Fruit fly (Drosophila melanogaster) whole organism, embryonic: ENCODE data around the gene Grip91.

Experiments
- BEAF-32 ChIP-seq: fragments of 200-800 bp; sonication (Bioruptor generic); optimal IDR thresholded peaks from 3 replicates; lab custom pipeline; 2017; ENCODE audit warnings: missing biosample characterization, missing genetic modification characterization, mild to moderate bottlenecking, moderate library complexity, missing genetic modification reagents
- Bdp1 ChIP-seq: fragments of 200-800 bp; sonication (Bioruptor generic); optimal IDR thresholded peaks from 3 replicates; lab custom pipeline; 2016; ENCODE audit warnings: missing biosample characterization, missing genetic modification characterization
- Bgb ChIP-seq: fragments of 200-800 bp; sonication (Bioruptor generic); IDR thresholded peaks from 2 replicates; pipeline ENCODE4 v1.3.6; 2022; ENCODE audit warnings: missing biosample characterization, missing genetic modification characterization; ENCODE audit not compliant: partially characterized antibody
- C15 ChIP-seq: fragments of 200-800 bp; sonication (Bioruptor generic); IDR thresholded peaks from 3 replicates; pipeline ENCODE4 v1.3.6; 2022; ENCODE audit warnings: missing biosample characterization, missing genetic modification characterization
- CG10654 ChIP-seq: fragments of 200-800 bp; sonication (Bioruptor generic); optimal IDR thresholded peaks from 2 replicates; lab custom pipeline; 2016; ENCODE audit warnings: missing biosample characterization, missing genetic modification characterization
- CG11085 ChIP-seq: fragments of 200-800 bp; sonication (Bioruptor generic); IDR thresholded peaks from 2 replicates; pipeline ENCODE4 v1.3.6; 2022; ENCODE audit warnings: missing biosample characterization, missing genetic modification characterization
- CG11560 ChIP-seq: fragments of 200-800 bp; sonication (Bioruptor generic); IDR thresholded peaks from 3 replicates; pipeline ENCODE4 v1.3.6; 2022; ENCODE audit warnings: missing biosample characterization, missing genetic modification characterization
- CG11695 ChIP-seq: fragments of 200-800 bp; sonication (Bioruptor generic); IDR thresholded peaks from 3 replicates; pipeline ENCODE4 v1.3.6; 2022; ENCODE audit warnings: missing biosample characterization, missing genetic modification characterization
- CG11696 ChIP-seq: fragments of 200-800 bp; sonication (Bioruptor generic); IDR thresholded peaks from 2 replicates; pipeline ENCODE4 v1.3.6; 2022; ENCODE audit warnings: missing biosample characterization, missing genetic modification characterization
- CG12219 ChIP-seq: fragments of 200-800 bp; sonication (Bioruptor generic); optimal IDR thresholded peaks from 3 replicates; lab custom pipeline; 2018; ENCODE audit warnings: missing biosample characterization, mild to moderate bottlenecking, missing genetic modification characterization
- CG16779 ChIP-seq: fragments of 200-800 bp; sonication (Bioruptor generic); IDR thresholded peaks from 2 replicates; pipeline ENCODE4 v1.3.6; 2022; ENCODE audit warnings: missing biosample characterization, missing genetic modification characterization
- CG18011 ChIP-seq: fragments of 200-800 bp; sonication (Bioruptor generic); optimal IDR thresholded peaks from 2 replicates; lab custom pipeline; 2017; ENCODE audit warnings: missing biosample characterization, missing genetic modification characterization, mild to moderate bottlenecking, moderate library complexity, missing genotype
- CG2120 ChIP-seq: fragments of 200-800 bp; sonication (Bioruptor generic); optimal IDR thresholded peaks from 3 replicates; lab custom pipeline; 2016; ENCODE audit warnings: missing biosample characterization, missing genetic modification characterization
- CG2712 ChIP-seq: fragments of 200-800 bp; optimal IDR thresholded peaks from 3 replicates; lab custom pipeline; 2019; ENCODE audit warnings: missing biosample characterization, mild to moderate bottlenecking, missing genetic modification characterization, moderate library complexity
- CG30020 ChIP-seq: fragments of 200-800 bp; optimal IDR thresholded peaks from 2 replicates; lab custom pipeline; 2019; ENCODE audit warnings: missing biosample characterization, mild to moderate bottlenecking, missing genetic modification characterization, moderate library complexity
- CG3065 ChIP-seq: fragments of 200-800 bp; sonication (Bioruptor generic); optimal IDR thresholded peaks from 2 replicates; lab custom pipeline; 2016; ENCODE audit warnings: missing biosample characterization, missing genetic modification characterization
- CG31224 ChIP-seq: fragments of 200-800 bp; sonication (Bioruptor generic); IDR thresholded peaks from 2 replicates; pipeline ENCODE4 v1.3.6; 2022; ENCODE audit warnings: missing biosample characterization, missing genetic modification characterization
- CG31388 ChIP-seq: fragments of 200-800 bp; sonication (Bioruptor generic); optimal IDR thresholded peaks from 2 replicates; lab custom pipeline; 2016; ENCODE audit warnings: missing biosample characterization, missing genetic modification characterization
- CG31441 ChIP-seq: fragments of 200-800 bp; sonication (Bioruptor generic); IDR thresholded peaks from 2 replicates; pipeline ENCODE4 v1.3.6; 2022; ENCODE audit warnings: missing biosample characterization, missing genetic modification characterization
- CG6791 ChIP-seq: fragments of 200-800 bp; sonication (Bioruptor generic); IDR thresholded peaks from 3 replicates; pipeline ENCODE4 v1.3.6; 2022; ENCODE audit warnings: missing biosample characterization, missing genetic modification characterization; ENCODE audit not compliant: partially characterized antibody
- CG7372 ChIP-seq: fragments of 200-800 bp; sonication (Bioruptor generic); IDR thresholded peaks from 2 replicates; pipeline ENCODE4 v1.3.6; 2022; ENCODE audit warnings: missing biosample characterization, missing genetic modification characterization
- CG7556 ChIP-seq: fragments of 200-800 bp; sonication (Bioruptor generic); optimal IDR thresholded peaks from 2 replicates; lab custom pipeline; 2017; ENCODE audit warnings: missing biosample characterization, mild to moderate bottlenecking, missing genetic modification characterization
- CG9727 ChIP-seq: fragments of 200-800 bp; sonication (Bioruptor generic); optimal IDR thresholded peaks from 3 replicates; lab custom pipeline; 2017; ENCODE audit warnings: missing biosample characterization, mild to moderate bottlenecking, missing genetic modification characterization
- CG9876 ChIP-seq: fragments of 200-800 bp; sonication (Bioruptor generic); optimal IDR thresholded peaks from 2 replicates; lab custom pipeline; 2016; ENCODE audit warnings: missing biosample characterization, missing genetic modification characterization
- CTCF ChIP-seq: fragments of 200-800 bp; sonication (Bioruptor generic); optimal IDR thresholded peaks from 2 replicates; lab custom pipeline; 2017; ENCODE audit warnings: missing biosample characterization, mild to moderate bottlenecking, missing genetic modification characterization, moderate library complexity
- Dfd ChIP-seq, 2 experiments: fragments of >200 bp; optimal IDR thresholded peaks; 2 replicates each; lab custom pipeline; 2017; ENCODE audit warnings: missing biosample characterization in 2 of 2, missing genetic modification characterization in 2 of 2
- Dip2 ChIP-seq: fragments of 200-800 bp; sonication (Bioruptor generic); IDR thresholded peaks from 2 replicates; pipeline ENCODE4 v1.3.6; 2022; ENCODE audit warnings: missing biosample characterization, missing genetic modification characterization
- Doc2 ChIP-seq: fragments of 200-800 bp; sonication (Bioruptor generic); IDR thresholded peaks from 2 replicates; pipeline ENCODE4 v1.3.6; 2022; ENCODE audit warnings: missing biosample characterization, missing genetic modification characterization
- Fer2 ChIP-seq: fragments of 200-800 bp; sonication (Bioruptor generic); optimal IDR thresholded peaks from 2 replicates; lab custom pipeline; 2018; ENCODE audit warnings: missing biosample characterization, mild to moderate bottlenecking, missing genetic modification characterization, moderate library complexity
- GATAe ChIP-seq: fragments of 200-800 bp; sonication (Bioruptor generic); conservative IDR thresholded peaks from 2 replicates; pipeline ENCODE4 v1.3.6; 2022; ENCODE audit warnings: missing biosample characterization, missing genetic modification characterization
- Max ChIP-seq: fragments of 200-800 bp; sonication (Bioruptor generic); optimal IDR thresholded peaks from 2 replicates; lab custom pipeline; 2016; ENCODE audit warnings: missing biosample characterization, mild to moderate bottlenecking, missing genetic modification characterization
- Myb ChIP-seq: fragments of 200-800 bp; sonication (Bioruptor generic); optimal IDR thresholded peaks from 2 replicates; lab custom pipeline; 2016; ENCODE audit warnings: missing biosample characterization, missing genetic modification characterization
- Oaz ChIP-seq: fragments of 200-800 bp; sonication (Bioruptor generic); IDR thresholded peaks from 2 replicates; pipeline ENCODE4 v1.3.6; 2022; ENCODE audit warnings: missing biosample characterization, missing genetic modification characterization
- al ChIP-seq: fragments of 200-800 bp; sonication (Bioruptor generic); IDR thresholded peaks from 2 replicates; pipeline ENCODE4 v1.3.6; 2022; ENCODE audit warnings: missing biosample characterization, missing genetic modification characterization
- ase ChIP-seq: fragments of 200-800 bp; sonication (Bioruptor generic); IDR thresholded peaks from 3 replicates; pipeline ENCODE4 v1.3.6; 2022; ENCODE audit warnings: missing biosample characterization, missing genetic modification characterization
- ato ChIP-seq: fragments of 200-800 bp; sonication (Bioruptor generic); IDR thresholded peaks from 2 replicates; pipeline ENCODE4 v1.3.6; 2022; ENCODE audit warnings: missing biosample characterization, missing genetic modification characterization; ENCODE audit not compliant: partially characterized antibody
- jumu ChIP-seq: fragments of 200-800 bp; sonication (Bioruptor generic); optimal IDR thresholded peaks from 3 replicates; lab custom pipeline; 2016; ENCODE audit warnings: missing biosample characterization, missing genetic modification characterization
- mam ChIP-seq: fragments of 200-800 bp; sonication (Bioruptor generic); optimal IDR thresholded peaks from 3 replicates; lab custom pipeline; 2016; ENCODE audit warnings: missing biosample characterization, missing genetic modification characterization
- mld ChIP-seq: fragments of 200-800 bp; sonication (Bioruptor generic); IDR thresholded peaks from 3 replicates; pipeline ENCODE4 v1.3.6; 2022; ENCODE audit warnings: missing biosample characterization, missing genetic modification characterization; ENCODE audit not compliant: partially characterized antibody
- nerfin-1 ChIP-seq: fragments of 200-800 bp; sonication (Bioruptor generic); optimal IDR thresholded peaks from 3 replicates; lab custom pipeline; 2019; ENCODE audit warnings: missing biosample characterization, mild to moderate bottlenecking, missing genetic modification characterization, moderate library complexity
- peb ChIP-seq: fragments of 200-800 bp; sonication (Bioruptor generic); IDR thresholded peaks from 2 replicates; pipeline ENCODE4 v1.3.6; 2022; ENCODE audit warnings: missing biosample characterization, missing genetic modification characterization
- pzg ChIP-seq: fragments of 200-800 bp; sonication (Bioruptor generic); optimal IDR thresholded peaks from 3 replicates; lab custom pipeline; 2018; ENCODE audit warnings: missing biosample characterization, mild to moderate bottlenecking, missing genetic modification characterization, moderate library complexity
- run ChIP-seq: fragments of 200-800 bp; sonication (Bioruptor generic); optimal IDR thresholded peaks from 3 replicates; lab custom pipeline; 2018; ENCODE audit warnings: missing biosample characterization, mild to moderate bottlenecking, missing genetic modification characterization
- sob ChIP-seq: fragments of 200-800 bp; sonication (Bioruptor generic); IDR thresholded peaks from 2 replicates; pipeline ENCODE4 v1.3.6; 2022; ENCODE audit warnings: missing biosample characterization, missing genetic modification characterization
- tap ChIP-seq: fragments of 200-800 bp; optimal IDR thresholded peaks from 3 replicates; lab custom pipeline; 2019; ENCODE audit warnings: missing biosample characterization, mild to moderate bottlenecking, missing genetic modification characterization, moderate library complexity
- tll ChIP-seq, 2 experiments: fragments of 200-800 bp in 1 of 2; fragments of >200 bp in 1 of 2; sonication (Bioruptor generic) in 1 of 2; optimal IDR thresholded peaks; 2 replicates each; lab custom pipeline; 2017 to 2019; ENCODE audit warnings: missing biosample characterization in 2 of 2, missing genetic modification characterization in 2 of 2, mild to moderate bottlenecking in 1 of 2, moderate library complexity in 1 of 2
- ttk ChIP-seq: fragments of 200-800 bp; sonication (Bioruptor generic); IDR thresholded peaks from 2 replicates; pipeline ENCODE4 v2.1.2; 2022; ENCODE audit warnings: missing biosample characterization, missing genetic modification characterization
- tup ChIP-seq: fragments of 200-800 bp; sonication (Bioruptor generic); optimal IDR thresholded peaks from 2 replicates; lab custom pipeline; 2016; ENCODE audit warnings: missing biosample characterization, mild to moderate bottlenecking, missing genetic modification characterization, moderate library complexity
- twi ChIP-seq: fragments of 200-800 bp; optimal IDR thresholded peaks from 2 replicates; lab custom pipeline; 2019; ENCODE audit warnings: missing biosample characterization, mild to moderate bottlenecking, missing genetic modification characterization, moderate library complexity
- unc-4 ChIP-seq: fragments of 200-800 bp; sonication (Bioruptor generic); IDR thresholded peaks from 2 replicates; pipeline ENCODE4 v1.3.6; 2022; ENCODE audit warnings: missing biosample characterization, missing genetic modification characterization; ENCODE audit not compliant: partially characterized antibody
- vfl ChIP-seq: fragments of 200-800 bp; sonication (Bioruptor generic); optimal IDR thresholded peaks from 2 replicates; lab custom pipeline; 2016; ENCODE audit warnings: missing biosample characterization, missing genetic modification characterization

Gene Grip91

dm6 chrX:13762372-13762883 lies 17.9 kb upstream of the Grip91 start, which contains the start of gene rdgB (continued):
- TF ChIP-seq CG31224 (GFP tag; lab: Robert Waterston, UW) (peak; percentile 44; the same call in 1 of the 2 replicates), Doc2 (GFP tag; lab: Robert Waterston, UW) (no peak), al (peak; percentile 64), tll (GFP tag; optimal IDR thresholded peaks at IDR 0.05; lab: Kevin White, UChicago) (no peak), peb (GFP tag; lab: Robert Waterston, UW) (0 out of 2 replicates have a peak, but pooled peaks have one; percentile 34), ase (0 out of 3 replicates have a peak, but pooled peaks have one; percentile 40), C15 (GFP tag; lab: Robert Waterston, UW) (0 out of 3 replicates have a peak, but pooled peaks have one; percentile 38), CG16779 (GFP tag; lab: Robert Waterston, UW) (no peak), mam (peak; percentile 40), CTCF (no peak), unc-4 (no peak), ttk (GFP tag; lab: Robert Waterston, UW) (peak; percentile 70), CG31441 (GFP tag; lab: Robert Waterston, UW) (peak; percentile 82), CG11560 (tag; lab: Robert Waterston, UW) (no peak), CG12219 (GFP tag; lab: Kevin White, UChicago) (peak; percentile 26), ato (GFP tag; lab: Robert Waterston, UW) (no peak), mld (GFP tag; lab: Robert Waterston, UW) (no peak), CG2712 (tag; lab: Kevin White, UChicago) (peak; percentile 85), Bdp1 (GFP tag; lab: Kevin White, UChicago) (peak; percentile 10), tap (tag; lab: Kevin White, UChicago) (peak; percentile 41), Bgb (GFP tag; lab: Robert Waterston, UW) (peak; percentile 54), CG18011 (GFP tag; lab: Kevin White, UChicago) (no peak), sob (GFP tag; lab: Robert Waterston, UW) (peak; percentile 83), Max (peak; percentile 48), Fer2 (peak; percentile 56), Oaz (GFP tag; lab: Robert Waterston, UW) (peak; percentile 45; the same call in 1 of the 2 replicates), CG3065 (GFP tag; lab: Kevin White, UChicago) (no peak), Dfd (GFP tag; optimal IDR thresholded peaks at IDR 0.05; lab: Kevin White, UChicago) (no peak), BEAF-32 (GFP tag; lab: Kevin White, UChicago) (no peak), nerfin-1 (peak; percentile 73), CG11085 (peak; percentile 70), CG6791 (GFP tag; lab: Robert Waterston, UW) (no peak), Myb (no peak), CG9876 (GFP tag; lab: Kevin White, UChicago) (no peak), CG7372 (GFP tag; lab: Robert Waterston, UW) (peak; percentile 68), GATAe (GFP tag; lab: Robert Waterston, UW) (no peak), Dip2 (GFP tag; lab: Robert Waterston, UW) (no peak), CG11696 (GFP tag; lab: Robert Waterston, UW) (0 out of 2 replicates have a peak, but pooled peaks have one; percentile 9), CG11695 (peak; percentile 30; the same call in 1 of the 3 replicates), CG7556 (GFP tag; lab: Kevin White, UChicago) (peak; percentile 84), CG31388 (GFP tag; lab: Kevin White, UChicago) (no peak), pzg (GFP tag; lab: Kevin White, UChicago) (no peak), run (tag; lab: Kevin White, UChicago) (peak; percentile 68), CG2120 (GFP tag; lab: Kevin White, UChicago) (peak; percentile 75), vfl (GFP tag; lab: Kevin White, UChicago) (peak; percentile 32), CG10654 (GFP tag; lab: Kevin White, UChicago) (peak; percentile 58), CG30020 (peak; percentile 36), CG9727 (GFP tag; lab: Kevin White, UChicago) (peak; percentile 75), twi (tag; lab: Kevin White, UChicago) (peak; percentile 63), tup (GFP tag; lab: Kevin White, UChicago) (no peak), jumu (GFP tag; lab: Kevin White, UChicago) (no peak)
